Worm (Caenorhabditis elegans): Measurements from ENCODE around the gene col-169.

DNA sequence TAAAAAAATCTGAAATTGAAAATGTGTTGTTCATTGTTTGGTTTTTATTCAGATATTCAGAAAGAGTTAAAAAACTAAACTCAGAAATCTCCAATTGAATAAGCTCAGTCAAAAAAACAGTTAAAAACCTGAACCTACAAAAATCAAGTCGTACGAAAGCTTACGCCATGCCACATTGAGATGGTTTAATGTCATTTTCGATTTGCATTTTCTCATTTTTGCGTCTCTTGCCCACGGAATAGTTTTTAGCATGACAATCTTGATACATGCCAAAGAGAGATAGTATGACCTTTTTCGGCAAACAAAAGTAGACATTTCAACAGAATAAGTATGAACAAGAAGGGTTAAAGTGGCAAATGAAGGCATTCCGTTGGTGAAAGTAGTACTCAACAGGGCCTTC is 48.0 kb upstream of the col-169 start:
- TF ChIP-seq ztf-11 (tag; optimal IDR thresholded peaks at IDR 0.05) (no peak), daf-16 (GFP tag; optimal IDR thresholded peaks at IDR 0.05) (no peak), daf-16 (tag; optimal IDR thresholded peaks at IDR 0.05) (no peak), ZK337.2 (GFP tag; IDR thresholded peaks at IDR 0.05) (no peak), nhr-10 (tag; optimal IDR thresholded peaks at IDR 0.05) (no peak), ztf-7 (tag; optimal IDR thresholded peaks at IDR 0.05) (no peak), mdt-29 (GFP tag; IDR thresholded peaks at IDR 0.05) (no peak), unc-39 (tag; optimal IDR thresholded peaks at IDR 0.05) (no peak)

Data from whole organism, L4 larva.